Worm (Caenorhabditis elegans): ENCODE data around the gene nhr-225.

The nhr-225 gene

DNA sequence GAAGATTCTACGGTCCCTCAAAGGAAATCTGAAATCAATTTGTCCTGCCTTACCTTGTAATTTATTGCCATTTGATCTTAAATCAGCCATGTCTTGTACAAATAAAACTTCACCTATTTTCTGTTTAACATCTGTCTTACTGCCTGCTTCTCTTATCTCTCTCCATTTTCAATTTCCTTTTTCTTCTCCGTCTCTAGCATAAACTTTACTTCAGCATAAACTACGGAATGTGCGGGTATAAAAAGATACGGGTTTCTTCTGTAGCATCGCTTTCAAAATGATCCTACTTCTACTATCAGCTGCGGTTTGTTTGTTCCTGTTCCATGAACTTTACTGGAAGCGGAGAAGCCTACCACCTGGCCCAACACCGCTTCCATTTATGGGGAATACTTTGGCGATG is 45.5 kb downstream of the nhr-225 start, which contains the start of gene cyp-33C5 (continued):
- no peak for TF ChIP-seq nhr-47 (tag; optimal IDR thresholded peaks at IDR 0.05)
- TF ChIP-seq vab-15 (tag; optimal IDR thresholded peaks at IDR 0.05): no peak
- TF ChIP-seq nhr-237 (tag; optimal IDR thresholded peaks at IDR 0.05): no peak
- no peak for TF ChIP-seq jun-1 (tag; optimal IDR thresholded peaks at IDR 0.05)
- TF ChIP-seq rnt-1 (tag; optimal IDR thresholded peaks at IDR 0.05): peak; percentile 12
- TF ChIP-seq lin-14 (GFP tag; optimal IDR thresholded peaks at IDR 0.05): peak; percentile 84
- no peak for TF ChIP-seq snpc-4 (tag; optimal IDR thresholded peaks at IDR 0.05)
- no peak for TF ChIP-seq nhr-90 (tag; optimal IDR thresholded peaks at IDR 0.05; ENCODE audit: poor library complexity)
- TF ChIP-seq dsc-1 (tag; optimal IDR thresholded peaks at IDR 0.05): no peak
- TF ChIP-seq ztf-11 (tag; optimal IDR thresholded peaks at IDR 0.05): no peak
- TF ChIP-seq F16B12.6 (tag; optimal IDR thresholded peaks at IDR 0.05): no peak
- no peak for TF ChIP-seq nhr-11 (tag; optimal IDR thresholded peaks at IDR 0.05)
- peak in 1 of 2 experiments; percentile 31 for TF ChIP-seq lin-35 (GFP tag; optimal IDR thresholded peaks at IDR 0.05)
- TF ChIP-seq ceh-63 (GFP tag; optimal IDR thresholded peaks at IDR 0.05): no peak
- no peak for TF ChIP-seq nhr-12 (tag; optimal IDR thresholded peaks at IDR 0.05)
- TF ChIP-seq nhr-20 (tag; optimal IDR thresholded peaks at IDR 0.05): peak; percentile 75
- peak in 1 of 2 experiments; percentile 16 for TF ChIP-seq lsy-2 (tag; optimal IDR thresholded peaks at IDR 0.05)
- TF ChIP-seq egl-27 (tag; optimal IDR thresholded peaks at IDR 0.05): no peak
- peak; percentile 11 for TF ChIP-seq elt-2 (tag; optimal IDR thresholded peaks at IDR 0.05)
- no peak for TF ChIP-seq sptf-1 (tag; optimal IDR thresholded peaks at IDR 0.05)

DNA sequence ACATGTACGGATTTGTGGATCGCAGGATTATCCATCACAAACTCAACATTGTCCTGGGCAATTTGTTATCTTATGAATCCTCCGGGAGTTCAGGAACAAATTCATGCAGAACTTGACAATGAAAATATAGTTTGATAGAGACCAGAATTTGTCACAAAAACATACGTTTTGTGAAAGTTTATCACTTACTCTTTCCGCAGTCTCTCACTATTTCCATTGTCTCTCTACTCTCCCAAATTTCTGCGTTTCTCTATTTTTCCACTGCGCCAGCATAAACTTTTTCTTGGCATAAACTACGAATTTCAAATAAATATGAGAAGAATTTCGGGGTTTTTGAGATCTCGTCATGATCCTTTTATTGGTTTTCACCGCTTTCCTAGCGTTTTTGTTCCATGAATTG is 47.6 kb downstream of the nhr-225 start, which contains the start of gene cyp-33C3:
Gene cyp-33C3, plus strand, starts transcription at position 149 of the 400 bp plus-strand sequence.
- TF ChIP-seq ceh-63 (GFP tag; optimal IDR thresholded peaks at IDR 0.05) (no peak), hlh-4 (tag; optimal IDR thresholded peaks at IDR 0.05) (no peak), efl-1 (optimal IDR thresholded peaks at IDR 0.05) (no peak), efl-1 (GFP tag; optimal IDR thresholded peaks at IDR 0.05 in 1 of 2) (no peak), mab-9 (GFP tag; IDR thresholded peaks at IDR 0.05) (no peak), C34B4.2 (tag; optimal IDR thresholded peaks at IDR 0.05) (no peak), elt-3 (tag; optimal IDR thresholded peaks at IDR 0.05) (peak in 1 of 6 experiments; percentile 21), hlh-17 (GFP tag; optimal IDR thresholded peaks at IDR 0.05; ENCODE audit: borderline replicate concordance) (no peak), nhr-20 (tag; optimal IDR thresholded peaks at IDR 0.05) (peak; percentile 17), blmp-1 (tag; optimal IDR thresholded peaks at IDR 0.05) (peak; percentile 48), ztf-11 (tag; optimal IDR thresholded peaks at IDR 0.05) (no peak), nhr-47 (tag; optimal IDR thresholded peaks at IDR 0.05) (no peak), lin-14 (GFP tag; optimal IDR thresholded peaks at IDR 0.05) (peak; percentile 56), hpl-2 (GFP tag; optimal IDR thresholded peaks at IDR 0.05) (no peak), unc-130 (tag; optimal IDR thresholded peaks at IDR 0.05) (no peak), ztf-4 (tag; optimal IDR thresholded peaks at IDR 0.05) (no peak), lin-15B (tag; optimal IDR thresholded peaks at IDR 0.05) (no peak)

Data from whole organism, L1 larva.